Worm (Caenorhabditis elegans) whole organism, mixed stage, embryonic: ENCODE results near the gene T10C6.6.

Source experiments
- bed-3 ChIP-seq: fragments of 200-800 bp; sonication (Bioruptor generic); optimal IDR thresholded peaks from 3 replicates; lab custom pipeline; 2018; ENCODE audit warnings: mild to moderate bottlenecking, missing genetic modification characterization, moderate library complexity, missing compliant biosample characterization
- ces-1 ChIP-seq: fragments of 150-350 bp; optimal IDR thresholded peaks from 2 replicates; lab custom pipeline; 2014; ENCODE audit warnings: missing biosample characterization, missing genetic modification reagents, missing genetic modification characterization
- mep-1 ChIP-seq: fragments of 150-350 bp; optimal IDR thresholded peaks from 2 replicates; lab custom pipeline; 2017; ENCODE audit warnings: missing biosample characterization, missing genetic modification reagents, missing genetic modification characterization, inconsistent platforms
- nhr-12 ChIP-seq: fragments of 150-350 bp; optimal IDR thresholded peaks from 2 replicates; lab custom pipeline; 2014; ENCODE audit warnings: missing biosample characterization, missing genetic modification characterization
- nhr-2 ChIP-seq: fragments of 150-350 bp; optimal IDR thresholded peaks from 2 replicates; lab custom pipeline; 2014; ENCODE audit warnings: missing biosample characterization, missing genetic modification characterization
- nhr-28 ChIP-seq: fragments of 150-350 bp; optimal IDR thresholded peaks from 2 replicates; lab custom pipeline; 2014; ENCODE audit warnings: missing biosample characterization, missing genetic modification characterization
- nhr-76 ChIP-seq: sonication (generic microtip); optimal IDR thresholded peaks from 2 replicates; lab custom pipeline; 2017; ENCODE audit warnings: missing biosample characterization, missing genetic modification characterization
- snpc-4 ChIP-seq: fragments of 150-350 bp; optimal IDR thresholded peaks from 2 replicates; lab custom pipeline; 2014; ENCODE audit warnings: missing biosample characterization, missing genetic modification characterization
- unc-39 ChIP-seq: fragments of 150-350 bp; optimal IDR thresholded peaks from 2 replicates; lab custom pipeline; 2014; ENCODE audit warnings: missing biosample characterization, missing genetic modification characterization
- unc-62 ChIP-seq: fragments of 150-350 bp; optimal IDR thresholded peaks from 2 replicates; lab custom pipeline; 2014; ENCODE audit warnings: missing biosample characterization, missing genetic modification reagents, missing genetic modification characterization
- ztf-11 ChIP-seq: fragments of 150-350 bp; optimal IDR thresholded peaks from 2 replicates; lab custom pipeline; 2014; ENCODE audit warnings: missing biosample characterization, missing genetic modification characterization

- TF ChIP-seq snpc-4: no peak
- no peak for TF ChIP-seq nhr-28 (tag; lab: Kevin White, UChicago)
- no peak for TF ChIP-seq nhr-12 (tag; lab: Kevin White, UChicago)
- TF ChIP-seq unc-39 (tag; lab: Kevin White, UChicago): no peak
- no peak for TF ChIP-seq ces-1 (GFP tag; lab: Kevin White, UChicago)
- TF ChIP-seq nhr-76: no peak
- TF ChIP-seq bed-3: no peak
- no peak for TF ChIP-seq nhr-2 (tag; lab: Kevin White, UChicago)
- TF ChIP-seq unc-62 (GFP tag; lab: Kevin White, UChicago): no peak
- TF ChIP-seq ztf-11 (tag; lab: Kevin White, UChicago): no peak
- no peak for TF ChIP-seq mep-1
These were observed 12.0 kb downstream of the T10C6.6 start, which contains the start of gene T10C6.10 for ce11 chrV:16036166-16036565.
